Fruit fly (Drosophila melanogaster) whole organism, embryonic: ENCODE data around the gene CG14618.

ENCODE experiments used
- Adf1 ChIP-seq: fragments of 200-800 bp; sonication (Bioruptor generic); IDR thresholded peaks from 2 replicates; pipeline ENCODE4 v1.3.6; 2022; ENCODE audit warnings: missing biosample characterization, missing genetic modification characterization
- CG10147 ChIP-seq: fragments of 200-800 bp; sonication (Bioruptor generic); optimal IDR thresholded peaks from 2 replicates; lab custom pipeline; 2019; ENCODE audit warnings: missing biosample characterization, mild to moderate bottlenecking, missing genetic modification characterization, moderate library complexity
- CG1024 ChIP-seq: fragments of 200-800 bp; sonication (Bioruptor generic); IDR thresholded peaks from 2 replicates; pipeline ENCODE4 v1.3.6; 2022; ENCODE audit warnings: missing biosample characterization, missing genetic modification characterization
- CG10366 ChIP-seq: fragments of 200-800 bp; sonication (Bioruptor generic); IDR thresholded peaks from 2 replicates; pipeline ENCODE4 v1.3.6; 2022; ENCODE audit warnings: missing biosample characterization, missing genetic modification characterization
- CG12219 ChIP-seq: fragments of 200-800 bp; sonication (Bioruptor generic); optimal IDR thresholded peaks from 3 replicates; lab custom pipeline; 2018; ENCODE audit warnings: missing biosample characterization, mild to moderate bottlenecking, missing genetic modification characterization
- CG13123 ChIP-seq: fragments of 200-800 bp; sonication (Bioruptor generic); optimal IDR thresholded peaks from 2 replicates; lab custom pipeline; 2016; ENCODE audit warnings: missing biosample characterization, missing genetic modification characterization
- CG16779 ChIP-seq: fragments of 200-800 bp; sonication (Bioruptor generic); IDR thresholded peaks from 2 replicates; pipeline ENCODE4 v1.3.6; 2022; ENCODE audit warnings: missing biosample characterization, missing genetic modification characterization
- CG1832 ChIP-seq: fragments of 200-800 bp; sonication (Bioruptor generic); optimal IDR thresholded peaks from 2 replicates; lab custom pipeline; 2017; ENCODE audit warnings: missing biosample characterization, mild to moderate bottlenecking, missing genetic modification characterization, inconsistent platforms
- CG2116 ChIP-seq: fragments of 200-800 bp; sonication (Bioruptor generic); optimal IDR thresholded peaks from 3 replicates; lab custom pipeline; 2018; ENCODE audit warnings: missing biosample characterization, mild to moderate bottlenecking, missing genetic modification characterization
- CG2199 ChIP-seq: fragments of 200-800 bp; sonication (Bioruptor generic); IDR thresholded peaks from 3 replicates; pipeline ENCODE4 v1.3.6; 2022; ENCODE audit warnings: missing biosample characterization, missing genetic modification characterization
- CG30431 ChIP-seq: fragments of 200-800 bp; sonication (Bioruptor generic); optimal IDR thresholded peaks from 2 replicates; lab custom pipeline; 2017; ENCODE audit warnings: missing biosample characterization, missing genetic modification characterization
- CG32532 ChIP-seq: fragments of 200-800 bp; sonication (Bioruptor generic); IDR thresholded peaks from 2 replicates; pipeline ENCODE4 v1.3.6; 2022; ENCODE audit warnings: missing biosample characterization, missing genetic modification characterization
- CG7357 ChIP-seq: fragments of 200-800 bp; sonication (Bioruptor generic); IDR thresholded peaks from 3 replicates; pipeline ENCODE4 v1.3.6; 2022; ENCODE audit warnings: missing biosample characterization, missing genetic modification characterization
- CG7556 ChIP-seq: fragments of 200-800 bp; sonication (Bioruptor generic); optimal IDR thresholded peaks from 2 replicates; lab custom pipeline; 2017; ENCODE audit warnings: missing biosample characterization, mild to moderate bottlenecking, missing genetic modification characterization
- CG7987 ChIP-seq: fragments of 200-800 bp; sonication (Bioruptor generic); optimal IDR thresholded peaks from 2 replicates; lab custom pipeline; 2018; ENCODE audit warnings: missing biosample characterization, mild to moderate bottlenecking, missing genetic modification characterization, moderate library complexity
- CG8359 ChIP-seq: fragments of 200-800 bp; sonication (Bioruptor generic); optimal IDR thresholded peaks from 2 replicates; lab custom pipeline; 2017; ENCODE audit warnings: missing biosample characterization, mild to moderate bottlenecking, missing genetic modification characterization, borderline replicate concordance
- Chrac-16 ChIP-seq: fragments of 200-800 bp; sonication (Bioruptor generic); optimal IDR thresholded peaks from 3 replicates; lab custom pipeline; 2016; ENCODE audit warnings: missing biosample characterization, missing genetic modification characterization
- D19A ChIP-seq: fragments of 200-800 bp; optimal IDR thresholded peaks from 3 replicates; lab custom pipeline; 2019; ENCODE audit warnings: missing biosample characterization, mild to moderate bottlenecking, missing genetic modification characterization, moderate library complexity
- Dp ChIP-seq: fragments of 200-800 bp; sonication (Bioruptor generic); optimal IDR thresholded peaks from 2 replicates; lab custom pipeline; 2018; ENCODE audit warnings: missing biosample characterization, mild to moderate bottlenecking, missing genetic modification characterization, moderate library complexity
- Dref ChIP-seq: fragments of 200-800 bp; sonication (Bioruptor generic); IDR thresholded peaks from 2 replicates; pipeline ENCODE4 v1.3.6; 2022; ENCODE audit warnings: missing biosample characterization, missing genetic modification characterization
- Drgx ChIP-seq: fragments of 200-800 bp; sonication (Bioruptor generic); IDR thresholded peaks from 2 replicates; pipeline ENCODE4 v1.3.6; 2022; ENCODE audit warnings: missing biosample characterization, missing genetic modification characterization
- Ets97D ChIP-seq: fragments of 200-800 bp; sonication (Bioruptor generic); optimal IDR thresholded peaks from 3 replicates; lab custom pipeline; 2016; ENCODE audit warnings: missing biosample characterization, missing genetic modification characterization
- Hmr ChIP-seq: fragments of 200-800 bp; sonication (Bioruptor generic); optimal IDR thresholded peaks from 3 replicates; lab custom pipeline; 2017; ENCODE audit warnings: mild to moderate bottlenecking, missing biosample characterization, missing genetic modification reagents, missing genetic modification characterization
- Med ChIP-seq: fragments of 200-800 bp; sonication (Bioruptor generic); peaks from one replicate; lab custom pipeline; 2016; ENCODE audit warnings: missing biosample characterization, missing genetic modification characterization, mild to moderate bottlenecking, inconsistent platforms, moderate library complexity
- Nf-YB ChIP-seq: fragments of 200-800 bp; sonication (Bioruptor generic); optimal IDR thresholded peaks from 3 replicates; lab custom pipeline; 2019; ENCODE audit warnings: missing biosample characterization, mild to moderate bottlenecking, missing genetic modification characterization, moderate library complexity
- Pdp1 ChIP-seq, 2 experiments: fragments of 200-800 bp; sonication (Bioruptor generic); optimal IDR thresholded peaks; 3 replicates each; lab custom pipeline; 2016; ENCODE audit warnings: missing biosample characterization in 2 of 2, missing genetic modification characterization in 2 of 2, mild to moderate bottlenecking in 1 of 2, moderate library complexity in 1 of 2
- Ssrp ChIP-seq: fragments of 200-800 bp; sonication (Bioruptor generic); optimal IDR thresholded peaks from 2 replicates; lab custom pipeline; 2018; ENCODE audit warnings: missing biosample characterization, mild to moderate bottlenecking, missing genetic modification characterization, moderate library complexity
- ase ChIP-seq: fragments of 200-800 bp; sonication (Bioruptor generic); IDR thresholded peaks from 3 replicates; pipeline ENCODE4 v1.3.6; 2022; ENCODE audit warnings: missing biosample characterization, missing genetic modification characterization
- ato ChIP-seq: fragments of 200-800 bp; sonication (Bioruptor generic); IDR thresholded peaks from 2 replicates; pipeline ENCODE4 v1.3.6; 2022; ENCODE audit warnings: missing biosample characterization, missing genetic modification characterization; ENCODE audit not compliant: partially characterized antibody
- bcd ChIP-seq: fragments of 200-800 bp; sonication (Bioruptor generic); optimal IDR thresholded peaks from 2 replicates; lab custom pipeline; 2017; ENCODE audit warnings: missing biosample characterization, mild to moderate bottlenecking, missing genetic modification characterization
- dmrt99B ChIP-seq: fragments of 200-800 bp; sonication (Bioruptor generic); optimal IDR thresholded peaks from 2 replicates; lab custom pipeline; 2018; ENCODE audit warnings: missing biosample characterization, mild to moderate bottlenecking, missing genetic modification characterization, moderate library complexity
- dysf ChIP-seq: fragments of 200-800 bp; sonication (Bioruptor generic); IDR thresholded peaks from 3 replicates; pipeline ENCODE4 v1.3.6; 2022; ENCODE audit warnings: missing biosample characterization, missing genetic modification characterization
- ewg ChIP-seq: fragments of 200-800 bp; sonication (Bioruptor generic); optimal IDR thresholded peaks from 3 replicates; lab custom pipeline; 2017; ENCODE audit warnings: mild to moderate bottlenecking, missing biosample characterization, missing genetic modification reagents, missing genetic modification characterization
- gcm2 ChIP-seq: fragments of 200-800 bp; sonication (Bioruptor generic); optimal IDR thresholded peaks from 2 replicates; lab custom pipeline; 2016; ENCODE audit warnings: missing biosample characterization, missing genetic modification characterization
- gro ChIP-seq: fragments of 200-800 bp; sonication (Bioruptor generic); optimal IDR thresholded peaks from 2 replicates; lab custom pipeline; 2016; ENCODE audit warnings: missing biosample characterization, missing genetic modification characterization
- lov ChIP-seq, 2 experiments: fragments of 200-800 bp in 1 of 2; fragments of >200 bp in 1 of 2; sonication (Bioruptor generic) in 1 of 2; IDR thresholded peaks in 1 of 2; optimal IDR thresholded peaks in 1 of 2; 2 replicates in 1 of 2; 3 replicates in 1 of 2; pipeline versions ENCODE4 v1.3.6 to Lab custom; 2017 to 2022; ENCODE audit warnings: missing biosample characterization in 1 of 2, missing genetic modification characterization in 1 of 2
- mam ChIP-seq: fragments of 200-800 bp; sonication (Bioruptor generic); optimal IDR thresholded peaks from 3 replicates; lab custom pipeline; 2016; ENCODE audit warnings: missing biosample characterization, missing genetic modification characterization
- mld ChIP-seq: fragments of 200-800 bp; sonication (Bioruptor generic); IDR thresholded peaks from 3 replicates; pipeline ENCODE4 v1.3.6; 2022; ENCODE audit warnings: missing biosample characterization, missing genetic modification characterization; ENCODE audit not compliant: partially characterized antibody
- pfk ChIP-seq: fragments of 200-800 bp; sonication (Bioruptor generic); optimal IDR thresholded peaks from 2 replicates; lab custom pipeline; 2018; ENCODE audit warnings: missing biosample characterization, mild to moderate bottlenecking, missing genetic modification characterization, moderate library complexity
- pum ChIP-seq: fragments of 200-800 bp; sonication (Bioruptor generic); optimal IDR thresholded peaks from 2 replicates; lab custom pipeline; 2016; ENCODE audit warnings: missing biosample characterization, missing genetic modification characterization
- sd ChIP-seq: fragments of 200-800 bp; sonication (Bioruptor generic); optimal IDR thresholded peaks from 3 replicates; lab custom pipeline; 2018; ENCODE audit warnings: missing biosample characterization, mild to moderate bottlenecking, missing genetic modification characterization, moderate library complexity
- sens ChIP-seq: fragments of 200-800 bp; sonication (Bioruptor generic); peaks from one replicate; lab custom pipeline; 2016; ENCODE audit warnings: missing biosample characterization, missing genetic modification characterization
- slbo ChIP-seq: fragments of 200-800 bp; sonication (Bioruptor generic); IDR thresholded peaks from 2 replicates; pipeline ENCODE4 v1.3.6; 2022; ENCODE audit warnings: missing biosample characterization, missing genetic modification characterization
- sqz ChIP-seq: fragments of 200-800 bp; sonication (Bioruptor generic); optimal IDR thresholded peaks from 3 replicates; lab custom pipeline; 2018; ENCODE audit warnings: missing biosample characterization, mild to moderate bottlenecking, missing genetic modification characterization
- sr ChIP-seq: fragments of 200-800 bp; sonication (Bioruptor generic); IDR thresholded peaks from 3 replicates; pipeline ENCODE4 v1.3.6; 2022; ENCODE audit warnings: missing biosample characterization, missing genetic modification characterization
- tio ChIP-seq: fragments of 200-800 bp; sonication (Bioruptor generic); optimal IDR thresholded peaks from 2 replicates; lab custom pipeline; 2017; ENCODE audit warnings: missing biosample characterization, missing genetic modification characterization, inconsistent platforms

Gene CG14618

dm6 chrX:22479207-22479820, 5.8 kb downstream of the CG14618 start (continued):
- TF ChIP-seq CG7556 (GFP tag; lab: Kevin White, UChicago) (no peak), CG7357 (GFP tag; lab: Robert Waterston, UW) (no peak), Chrac-16 (GFP tag; lab: Kevin White, UChicago) (no peak), CG10366 (GFP tag; lab: Robert Waterston, UW) (no peak; the same call in 1 of the 2 replicates), sd (tag; lab: Kevin White, UChicago) (no peak), mam (GFP tag; lab: Kevin White, UChicago) (no peak), pfk (GFP tag; lab: Kevin White, UChicago) (no peak), pum (GFP tag; lab: Kevin White, UChicago) (no peak), ase (GFP tag; lab: Robert Waterston, UW) (no peak)

- TF ChIP-seq sqz (GFP tag; lab: Kevin White, UChicago) (no peak), CG2199 (GFP tag; lab: Robert Waterston, UW) (0 out of 3 replicates have a peak, but pooled peaks have one; percentile 9), lov (optimal IDR thresholded peaks at IDR 0.05; lab: Kevin White, UChicago) (no peak), lov (GFP tag; IDR thresholded peaks at IDR 0.05; lab: Robert Waterston, UW) (no peak), Dref (GFP tag; lab: Robert Waterston, UW) (no peak), Hmr (GFP tag; lab: Kevin White, UChicago) (peak; percentile 18), Ets97D (GFP tag; lab: Kevin White, UChicago) (peak; percentile 48), Med (GFP tag; lab: Kevin White, UChicago) (peak; percentile 45), CG32532 (GFP tag; lab: Robert Waterston, UW) (peak; percentile 15; the same call in 1 of the 2 replicates), ewg (peak; percentile 89), D19A (peak; percentile 53), CG16779 (no peak)
Measured at dm6 chrX:22480612-22481011, 7.1 kb downstream of the CG14618 start.

DNA sequence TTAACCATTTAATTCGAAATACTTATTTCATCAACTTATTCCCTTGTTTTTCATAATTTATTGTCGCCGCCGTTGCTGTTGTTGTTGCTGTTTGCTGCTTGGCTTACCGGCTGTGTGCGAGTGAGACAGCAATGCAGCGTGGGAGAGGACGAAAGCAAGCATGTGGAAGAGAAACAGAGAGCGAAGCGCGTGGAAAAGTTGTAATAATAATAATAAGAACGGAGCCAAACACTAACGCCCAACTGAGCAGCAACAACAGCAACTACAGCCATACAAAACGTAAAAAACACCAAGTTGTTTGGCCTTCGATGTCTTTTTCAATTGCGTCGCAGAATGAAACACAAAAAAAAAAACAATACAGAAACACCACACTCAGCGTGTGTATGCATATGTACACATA, 7.6 kb downstream of the CG14618 start:
- TF ChIP-seq gcm2 (GFP tag; lab: Kevin White, UChicago) (no peak), sqz (GFP tag; lab: Kevin White, UChicago) (peak; percentile 34), CG2116 (GFP tag; lab: Kevin White, UChicago) (no peak), Med (GFP tag; lab: Kevin White, UChicago) (peak; percentile 31), CG10147 (peak; percentile 1), CG13123 (GFP tag; lab: Kevin White, UChicago) (no peak), CG30431 (GFP tag; lab: Kevin White, UChicago) (no peak), CG1832 (peak; percentile 67), CG1024 (GFP tag; lab: Robert Waterston, UW) (no peak), CG8359 (GFP tag; lab: Kevin White, UChicago) (no peak), sens (GFP tag; lab: Kevin White, UChicago) (peak; percentile 55), gro (GFP tag; lab: Kevin White, UChicago) (no peak), bcd (GFP tag; lab: Kevin White, UChicago) (no peak), CG7357 (GFP tag; lab: Robert Waterston, UW) (no peak), pum (GFP tag; lab: Kevin White, UChicago) (no peak), Ssrp (tag; lab: Kevin White, UChicago) (no peak), Drgx (GFP tag; lab: Robert Waterston, UW) (peak; percentile 28; the same call in 1 of the 2 replicates), Dp (GFP tag; lab: Kevin White, UChicago) (no peak), Adf1 (GFP tag; lab: Robert Waterston, UW) (no peak), mld (GFP tag; lab: Robert Waterston, UW) (no peak), tio (GFP tag; lab: Kevin White, UChicago) (no peak), Pdp1 (GFP tag; optimal IDR thresholded peaks at IDR 0.05; lab: Kevin White, UChicago) (no peak), CG7987 (no peak), Nf-YB (no peak), sr (GFP tag; lab: Robert Waterston, UW) (0 out of 3 replicates have a peak, but pooled peaks have one; percentile 14), dysf (GFP tag; lab: Robert Waterston, UW) (no peak), ato (no peak), slbo (GFP tag; lab: Robert Waterston, UW) (no peak), CG12219 (no peak), dmrt99B (tag; lab: Kevin White, UChicago) (no peak)
